Worm (Caenorhabditis elegans) whole organism, young adult: ENCODE measurements around the gene ZK632.2.
A peak's percentile ranks its signal among the peaks of the same experiment; 100 is the strongest.

ENCODE experiments used
- B0019.2 ChIP-seq: fragments of 200-800 bp; sonication (Bioruptor generic); conservative IDR thresholded peaks from 2 replicates; pipeline ENCODE4 v1.3.6; 2022; ENCODE audit warnings: missing genetic modification reagents, missing genetic modification characterization, missing compliant biosample characterization
- F22D6.2 ChIP-seq: sonication (generic microtip); optimal IDR thresholded peaks from 2 replicates; lab custom pipeline; 2016; ENCODE audit warnings: mild to moderate bottlenecking, missing genetic modification characterization, missing compliant biosample characterization
- F23B12.7 ChIP-seq: sonication (generic microtip); optimal IDR thresholded peaks from 2 replicates; lab custom pipeline; 2017; ENCODE audit warnings: missing genetic modification characterization, mild to moderate bottlenecking, missing compliant biosample characterization, antibody characterized with exemption, moderate library complexity; ENCODE audit not compliant: insufficient read depth
- F33H1.4 ChIP-seq: fragments of 200-800 bp; sonication (Bioruptor generic); IDR thresholded peaks from 2 replicates; pipeline ENCODE4 v1.3.6; 2022; ENCODE audit warnings: missing genetic modification reagents, missing genetic modification characterization, missing compliant biosample characterization
- F37B4.10 ChIP-seq: fragments of 200-800 bp; sonication (Bioruptor generic); IDR thresholded peaks from 2 replicates; pipeline ENCODE4 v1.3.6; 2022; ENCODE audit warnings: missing genetic modification characterization, missing compliant biosample characterization
- F39B2.1 ChIP-seq: fragments of 200-800 bp; sonication (Bioruptor generic); IDR thresholded peaks from 2 replicates; pipeline ENCODE4 v1.3.6; 2022; ENCODE audit warnings: missing genetic modification reagents, missing genetic modification characterization, missing compliant biosample characterization
- F49E8.2 ChIP-seq: sonication (generic microtip); optimal IDR thresholded peaks from 3 replicates; lab custom pipeline; 2017; ENCODE audit warnings: missing genetic modification characterization, mild to moderate bottlenecking, missing compliant biosample characterization, antibody characterized with exemption, moderate library complexity; ENCODE audit not compliant: insufficient read depth
- F57A8.1 ChIP-seq: fragments of 200-800 bp; sonication (Bioruptor generic); optimal IDR thresholded peaks from 2 replicates; lab custom pipeline; 2018; ENCODE audit warnings: mild to moderate bottlenecking, missing genetic modification characterization, moderate library complexity, missing compliant biosample characterization
- K11D2.4 ChIP-seq: fragments of 200-800 bp; sonication (Bioruptor generic); IDR thresholded peaks from 2 replicates; pipeline ENCODE4 v1.3.6; 2022; ENCODE audit warnings: missing genetic modification reagents, missing genetic modification characterization, missing compliant biosample characterization
- T26A5.8 ChIP-seq: sonication (generic microtip); optimal IDR thresholded peaks from 2 replicates; lab custom pipeline; 2016; ENCODE audit warnings: missing genetic modification characterization, missing compliant biosample characterization
- Y53F4B.3 ChIP-seq: fragments of 200-800 bp; sonication (Bioruptor generic); IDR thresholded peaks from 2 replicates; pipeline ENCODE4 v1.3.6; 2022; ENCODE audit warnings: missing genetic modification reagents, missing genetic modification characterization, missing compliant biosample characterization
- Y56A3A.18 ChIP-seq: fragments of 200-800 bp; sonication (Bioruptor generic); IDR thresholded peaks from 2 replicates; pipeline ENCODE4 v1.3.6; 2022; ENCODE audit warnings: missing genetic modification reagents, missing genetic modification characterization, missing compliant biosample characterization
- Y95B8A.8 ChIP-seq: fragments of 200-800 bp; sonication (Bioruptor generic); IDR thresholded peaks from 2 replicates; pipeline ENCODE4 v1.3.6; 2022; ENCODE audit warnings: missing genetic modification reagents, missing genetic modification characterization, missing compliant biosample characterization
- ZK185.1 ChIP-seq: sonication (generic microtip); optimal IDR thresholded peaks from 2 replicates; lab custom pipeline; 2016; ENCODE audit warnings: mild to moderate bottlenecking, missing genetic modification characterization, missing compliant biosample characterization; ENCODE audit not compliant: poor library complexity, severe bottlenecking
- akir-1 ChIP-seq: fragments of 200-800 bp; sonication (Bioruptor generic); optimal IDR thresholded peaks from 2 replicates; lab custom pipeline; 2018; ENCODE audit warnings: mild to moderate bottlenecking, missing genetic modification characterization, moderate library complexity, missing compliant biosample characterization
- aptf-2 ChIP-seq: fragments of 200-800 bp; sonication (Bioruptor generic); conservative IDR thresholded peaks from 2 replicates; pipeline ENCODE4 v1.3.6; 2022; ENCODE audit warnings: missing genetic modification reagents, missing genetic modification characterization, missing compliant biosample characterization
- athp-1 ChIP-seq: sonication (generic microtip); optimal IDR thresholded peaks from 2 replicates; lab custom pipeline; 2017; ENCODE audit warnings: mild to moderate bottlenecking, missing genetic modification characterization, missing compliant biosample characterization
- attf-5 ChIP-seq: fragments of 200-800 bp; sonication (Bioruptor generic); optimal IDR thresholded peaks from 2 replicates; lab custom pipeline; 2018; ENCODE audit warnings: mild to moderate bottlenecking, missing genetic modification characterization, missing compliant biosample characterization
- bed-2 ChIP-seq: fragments of 200-800 bp; sonication (Bioruptor generic); IDR thresholded peaks from 2 replicates; pipeline ENCODE4 v1.3.6; 2022; ENCODE audit warnings: missing genetic modification reagents, missing genetic modification characterization, missing compliant biosample characterization
- ceh-40 ChIP-seq: fragments of 200-800 bp; sonication (Bioruptor generic); IDR thresholded peaks from 2 replicates; pipeline ENCODE4 v1.3.6; 2022; ENCODE audit warnings: missing genetic modification characterization, missing compliant biosample characterization
- ceh-79 ChIP-seq: sonication (generic microtip); optimal IDR thresholded peaks from 2 replicates; lab custom pipeline; 2017; ENCODE audit warnings: mild to moderate bottlenecking, missing genetic modification characterization, missing compliant biosample characterization
- ceh-91 ChIP-seq: fragments of 200-800 bp; sonication (Bioruptor generic); IDR thresholded peaks from 2 replicates; pipeline ENCODE4 v1.3.6; 2022; ENCODE audit warnings: missing genetic modification reagents, missing genetic modification characterization, missing compliant biosample characterization
- chd-7 ChIP-seq: sonication (generic microtip); optimal IDR thresholded peaks from 2 replicates; lab custom pipeline; 2016; ENCODE audit warnings: mild to moderate bottlenecking, missing genetic modification characterization, moderate library complexity, missing compliant biosample characterization
- die-1 ChIP-seq: sonication (generic microtip); optimal IDR thresholded peaks from 2 replicates; lab custom pipeline; 2016; ENCODE audit warnings: missing genotype, mild to moderate bottlenecking, missing genetic modification characterization, missing compliant biosample characterization
- efl-1 ChIP-seq: fragments of 150-350 bp; optimal IDR thresholded peaks from 2 replicates; lab custom pipeline; 2014; ENCODE audit warnings: missing biosample characterization, missing genetic modification reagents, missing genetic modification characterization
- egrh-3 ChIP-seq: fragments of 200-800 bp; sonication (Bioruptor generic); IDR thresholded peaks from 2 replicates; pipeline ENCODE4 v1.3.6; 2022; ENCODE audit warnings: missing genetic modification reagents, missing genetic modification characterization, missing compliant biosample characterization
- ets-4 ChIP-seq: fragments of 200-800 bp; sonication (Bioruptor generic); optimal IDR thresholded peaks from 2 replicates; lab custom pipeline; 2018; ENCODE audit warnings: mild to moderate bottlenecking, missing genetic modification characterization, missing compliant biosample characterization
- hlh-26 ChIP-seq: fragments of 200-800 bp; sonication (Bioruptor generic); conservative IDR thresholded peaks from 2 replicates; pipeline ENCODE4 v1.3.6; 2022; ENCODE audit warnings: missing genetic modification reagents, missing genetic modification characterization, missing compliant biosample characterization
- hmg-1.2 ChIP-seq: fragments of 200-800 bp; sonication (Bioruptor generic); IDR thresholded peaks from 2 replicates; pipeline ENCODE4 v1.3.6; 2022; ENCODE audit warnings: missing genetic modification reagents, missing genetic modification characterization, missing compliant biosample characterization
- let-607 ChIP-seq, 2 experiments: fragments of 200-800 bp in 1 of 2; sonication (Bioruptor generic) in 1 of 2; sonication (generic microtip) in 1 of 2; optimal IDR thresholded peaks; 2 replicates each; lab custom pipeline; 2016 to 2018; ENCODE audit warnings: mild to moderate bottlenecking in 2 of 2, missing compliant biosample characterization in 2 of 2, missing genetic modification characterization in 2 of 2, moderate library complexity in 2 of 2, missing genotype in 1 of 2
- lin-54 ChIP-seq: fragments of 200-800 bp; sonication (Bioruptor generic); optimal IDR thresholded peaks from 2 replicates; lab custom pipeline; 2018; ENCODE audit warnings: mild to moderate bottlenecking, missing genetic modification characterization, missing compliant biosample characterization
- lsl-1 ChIP-seq: fragments of 200-800 bp; sonication (Bioruptor generic); optimal IDR thresholded peaks from 2 replicates; lab custom pipeline; 2018; ENCODE audit warnings: mild to moderate bottlenecking, missing genetic modification characterization, moderate library complexity, missing compliant biosample characterization
- madf-10 ChIP-seq: sonication (generic microtip); optimal IDR thresholded peaks from 2 replicates; lab custom pipeline; 2016; ENCODE audit warnings: mild to moderate bottlenecking, missing genetic modification characterization, missing compliant biosample characterization
- madf-6 ChIP-seq: fragments of 200-800 bp; sonication (Bioruptor generic); IDR thresholded peaks from 2 replicates; pipeline ENCODE4 v1.3.6; 2022; ENCODE audit warnings: missing genetic modification reagents, missing genetic modification characterization, missing compliant biosample characterization
- mcd-1 ChIP-seq: fragments of 200-800 bp; sonication (Bioruptor generic); IDR thresholded peaks from 2 replicates; pipeline ENCODE4 v1.3.6; 2022; ENCODE audit warnings: missing genetic modification reagents, missing genetic modification characterization, missing compliant biosample characterization
- nfyb-1 ChIP-seq: fragments of 200-800 bp; sonication (Bioruptor generic); IDR thresholded peaks from 2 replicates; pipeline ENCODE4 v1.3.6; 2022; ENCODE audit warnings: missing genetic modification reagents, missing genetic modification characterization, missing compliant biosample characterization
- rcor-1 ChIP-seq: fragments of 200-800 bp; sonication (Bioruptor generic); IDR thresholded peaks from 2 replicates; pipeline ENCODE4 v1.3.6; 2022; ENCODE audit warnings: missing genetic modification reagents, missing genetic modification characterization, missing compliant biosample characterization
- sdz-38 ChIP-seq: sonication (generic microtip); optimal IDR thresholded peaks from 2 replicates; lab custom pipeline; 2016; ENCODE audit warnings: missing genotype, missing genetic modification characterization, missing compliant biosample characterization
- sea-2 ChIP-seq: fragments of 200-800 bp; sonication (Bioruptor generic); IDR thresholded peaks from 2 replicates; pipeline ENCODE4 v1.3.6; 2022; ENCODE audit warnings: missing genetic modification characterization, missing compliant biosample characterization
- snpc-1.1 ChIP-seq: sonication (generic microtip); optimal IDR thresholded peaks from 2 replicates; lab custom pipeline; 2017; ENCODE audit warnings: missing genetic modification characterization, mild to moderate bottlenecking, missing compliant biosample characterization, antibody characterized with exemption, moderate library complexity, missing genotype, missing genetic modification reagents; ENCODE audit not compliant: insufficient read depth
- tlf-1 ChIP-seq: fragments of 200-800 bp; sonication (Bioruptor generic); optimal IDR thresholded peaks from 2 replicates; lab custom pipeline; 2018; ENCODE audit warnings: mild to moderate bottlenecking, missing genetic modification characterization, missing compliant biosample characterization
- xnd-1 ChIP-seq: sonication (generic microtip); optimal IDR thresholded peaks from 2 replicates; lab custom pipeline; 2016; ENCODE audit warnings: missing genotype, missing genetic modification reagents, missing genetic modification characterization, missing compliant biosample characterization
- ztf-28 ChIP-seq: fragments of 200-800 bp; sonication (Bioruptor generic); IDR thresholded peaks from 2 replicates; pipeline ENCODE4 v1.3.6; 2022; ENCODE audit warnings: missing genetic modification reagents, missing genetic modification characterization, missing compliant biosample characterization
- ztf-3 ChIP-seq: fragments of 200-800 bp; sonication (Bioruptor generic); optimal IDR thresholded peaks from 2 replicates; lab custom pipeline; 2018; ENCODE audit warnings: mild to moderate bottlenecking, missing genetic modification characterization, missing compliant biosample characterization
- ztf-6 ChIP-seq: fragments of 200-800 bp; sonication (Bioruptor generic); IDR thresholded peaks from 2 replicates; pipeline ENCODE4 v1.3.6; 2022; ENCODE audit warnings: missing genetic modification reagents, missing genetic modification characterization, missing compliant biosample characterization

The ZK632.2 gene

ce11 chrIII:9848083-9848482 is 49.2 kb downstream of the ZK632.2 start, which contains the start of gene mrpl-36 (continued):
- TF ChIP-seq akir-1 (GFP tag; lab: Kevin White, UChicago) (no peak), F57A8.1 (GFP tag; lab: Kevin White, UChicago) (no peak), K11D2.4 (GFP tag; lab: Robert Waterston, UW) (no peak), Y53F4B.3 (GFP tag; lab: Robert Waterston, UW) (no peak), madf-6 (GFP tag; lab: Robert Waterston, UW) (peak; percentile 69), F37B4.10 (GFP tag; lab: Robert Waterston, UW) (no peak), xnd-1 (tag; lab: Kevin White, UChicago) (no peak), Y95B8A.8 (GFP tag; lab: Robert Waterston, UW) (no peak), Y56A3A.18 (GFP tag; lab: Robert Waterston, UW) (no peak), ets-4 (no peak), madf-10 (tag; lab: Kevin White, UChicago) (no peak), F39B2.1 (GFP tag; lab: Robert Waterston, UW) (no peak), F22D6.2 (no peak), T26A5.8 (tag; lab: Kevin White, UChicago) (no peak), egrh-3 (GFP tag; lab: Robert Waterston, UW) (no peak), ceh-40 (GFP tag; lab: Robert Waterston, UW) (no peak), hlh-26 (GFP tag; lab: Robert Waterston, UW) (no peak), chd-7 (tag; lab: Kevin White, UChicago) (no peak), ceh-79 (tag; lab: Kevin White, UChicago) (no peak), hmg-1.2 (GFP tag; lab: Robert Waterston, UW) (no peak; the same call in 1 of the 2 replicates), mcd-1 (GFP tag; lab: Robert Waterston, UW) (peak; percentile 73), aptf-2 (no peak), F49E8.2 (tag; lab: Kevin White, UChicago) (peak; percentile 44), attf-5 (GFP tag; lab: Kevin White, UChicago) (peak; percentile 27), snpc-1.1 (tag; lab: Kevin White, UChicago) (no peak), efl-1 (GFP tag; lab: Kevin White, UChicago) (no peak), F23B12.7 (tag; lab: Kevin White, UChicago) (no peak), ztf-28 (no peak), ztf-6 (no peak), ceh-91 (GFP tag; lab: Robert Waterston, UW) (no peak), lin-54 (GFP tag; lab: Kevin White, UChicago) (peak; percentile 0), sea-2 (GFP tag; lab: Robert Waterston, UW) (no peak), ztf-3 (GFP tag; lab: Kevin White, UChicago) (no peak), sdz-38 (no peak), athp-1 (tag; lab: Kevin White, UChicago) (no peak), bed-2 (GFP tag; lab: Robert Waterston, UW) (no peak), let-607 (tag; optimal IDR thresholded peaks at IDR 0.05; lab: Kevin White, UChicago) (no peak), lsl-1 (GFP tag; lab: Kevin White, UChicago) (peak; percentile 40), F33H1.4 (GFP tag; lab: Robert Waterston, UW) (0 out of 2 replicates have a peak, but pooled peaks have one; percentile 32)

- TF ChIP-seq lin-54 (GFP tag; lab: Kevin White, UChicago) = peak; percentile 48
- TF ChIP-seq ceh-79 (tag; lab: Kevin White, UChicago) = no peak
- TF ChIP-seq athp-1 (tag; lab: Kevin White, UChicago) = no peak
- TF ChIP-seq Y56A3A.18 (GFP tag; lab: Robert Waterston, UW) = no peak
- peak; percentile 46 for TF ChIP-seq madf-6 (GFP tag; lab: Robert Waterston, UW)
- TF ChIP-seq nfyb-1 (GFP tag; lab: Robert Waterston, UW) = no peak
- no peak for TF ChIP-seq die-1
- no peak for TF ChIP-seq tlf-1 (GFP tag; lab: Kevin White, UChicago)
- TF ChIP-seq ZK185.1 (tag; lab: Kevin White, UChicago) = no peak
- no peak for TF ChIP-seq B0019.2 (GFP tag; lab: Robert Waterston, UW)
- 0 out of 2 replicates have a peak, but pooled peaks have one; percentile 21 for TF ChIP-seq rcor-1 (GFP tag; lab: Robert Waterston, UW)
These were observed 49.7 kb downstream of the ZK632.2 start for ce11 chrIII:9848603-9849002.
